Fruit fly (Drosophila melanogaster): ENCODE measurements around the gene CG14658.
A peak's percentile ranks its signal among the peaks of the same experiment; 100 is the strongest.

Gene CG14658

DNA sequence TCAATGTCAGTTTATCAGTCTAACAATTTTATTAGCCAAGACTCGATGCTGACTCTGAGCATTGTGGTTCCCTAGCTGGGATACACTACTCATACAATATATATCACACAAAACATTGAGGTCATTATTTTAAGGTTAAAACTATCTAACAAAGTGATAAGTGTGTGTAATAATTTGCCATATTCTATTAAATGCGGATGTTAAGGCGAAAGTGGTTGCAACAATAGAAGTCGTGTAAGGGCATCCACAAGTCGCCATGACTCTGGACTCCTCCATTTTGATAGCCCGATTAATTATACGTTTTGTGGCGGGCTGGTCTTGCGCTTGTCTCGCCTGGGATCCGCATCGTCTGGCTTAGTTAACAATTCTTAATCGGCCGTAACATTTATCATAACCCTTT is 16.5 kb upstream of the CG14658 start (continued):
- TF ChIP-seq CG4854 (GFP tag; optimal IDR thresholded peaks at IDR 0.05): no peak
- no peak for TF ChIP-seq D19B (GFP tag; optimal IDR thresholded peaks at IDR 0.05)
- TF ChIP-seq HmgZ (tag; optimal IDR thresholded peaks at IDR 0.05): no peak
- no peak for TF ChIP-seq usp (GFP tag; optimal IDR thresholded peaks at IDR 0.05)
- TF ChIP-seq Aef1 (GFP tag; IDR thresholded peaks at IDR 0.05): no peak
- no peak for TF ChIP-seq dm (GFP tag; optimal IDR thresholded peaks at IDR 0.05)
- no peak for TF ChIP-seq emc (GFP tag; optimal IDR thresholded peaks at IDR 0.05)
- TF ChIP-seq ash1 (GFP tag; optimal IDR thresholded peaks at IDR 0.05): no peak
- TF ChIP-seq CG4424 (GFP tag; optimal IDR thresholded peaks at IDR 0.05): peak; percentile 52
- TF ChIP-seq Nf-YC (tag; optimal IDR thresholded peaks at IDR 0.05): no peak
- TF ChIP-seq Med (GFP tag): peak; percentile 83
- TF ChIP-seq abd-A (tag; optimal IDR thresholded peaks at IDR 0.05): peak; percentile 52
- no peak for TF ChIP-seq twi (tag; optimal IDR thresholded peaks at IDR 0.05)
- no peak for TF ChIP-seq shn (GFP tag; optimal IDR thresholded peaks at IDR 0.05)
- TF ChIP-seq NC2α (GFP tag; optimal IDR thresholded peaks at IDR 0.05): no peak
- peak; percentile 92 for TF ChIP-seq sens (GFP tag)
- no peak for TF ChIP-seq CG13894 (tag; optimal IDR thresholded peaks at IDR 0.05)
- TF ChIP-seq CG2875 (GFP tag; optimal IDR thresholded peaks at IDR 0.05): peak; percentile 37
- TF ChIP-seq fru (optimal IDR thresholded peaks at IDR 0.05): no peak
- TF ChIP-seq Sox100B (GFP tag; optimal IDR thresholded peaks at IDR 0.05): peak; percentile 15
- TF ChIP-seq chn (GFP tag; optimal IDR thresholded peaks at IDR 0.05): no peak
- TF ChIP-seq CG15514 (GFP tag; optimal IDR thresholded peaks at IDR 0.05): no peak
- TF ChIP-seq CG33213 (GFP tag; optimal IDR thresholded peaks at IDR 0.05): no peak
- no peak for TF ChIP-seq Gug (GFP tag; IDR thresholded peaks at IDR 0.05)
- no peak for TF ChIP-seq cas (GFP tag; IDR thresholded peaks at IDR 0.05)
- peak; percentile 82 for TF ChIP-seq Abd-B (GFP tag; optimal IDR thresholded peaks at IDR 0.05)
- TF ChIP-seq CG43689 (GFP tag; IDR thresholded peaks at IDR 0.05): no peak
- TF ChIP-seq gro (GFP tag; optimal IDR thresholded peaks at IDR 0.05): no peak
- no peak for TF ChIP-seq Fer3 (tag; optimal IDR thresholded peaks at IDR 0.05)
- TF ChIP-seq Sry-δ (GFP tag; optimal IDR thresholded peaks at IDR 0.05): no peak
- TF ChIP-seq CG6272 (GFP tag; IDR thresholded peaks at IDR 0.05): 0 out of 2 replicates have a peak, but pooled peaks have one; percentile 26
- TF ChIP-seq CG10366 (GFP tag; IDR thresholded peaks at IDR 0.05): peak; percentile 44; the same call in 1 of the 2 replicates
- TF ChIP-seq CG10654 (GFP tag; optimal IDR thresholded peaks at IDR 0.05): no peak
- TF ChIP-seq Spps (tag; optimal IDR thresholded peaks at IDR 0.05): peak; percentile 60
- TF ChIP-seq CG6654 (GFP tag; optimal IDR thresholded peaks at IDR 0.05): peak; percentile 2
- 0 out of 2 replicates have a peak, but pooled peaks have one; percentile 4 for TF ChIP-seq Awh (GFP tag; IDR thresholded peaks at IDR 0.05)
- no peak for TF ChIP-seq MBD-R2 (GFP tag; IDR thresholded peaks at IDR 0.05)
- no peak for TF ChIP-seq sd (tag; optimal IDR thresholded peaks at IDR 0.05)
- peak; percentile 53 for TF ChIP-seq CoRest (tag; optimal IDR thresholded peaks at IDR 0.05)
- no peak for TF ChIP-seq gfzf (GFP tag; optimal IDR thresholded peaks at IDR 0.05)
- no peak for TF ChIP-seq CTCF (GFP tag; optimal IDR thresholded peaks at IDR 0.05)
- TF ChIP-seq Taf1 (GFP tag; IDR thresholded peaks at IDR 0.05): no peak
- TF ChIP-seq repo (GFP tag; optimal IDR thresholded peaks at IDR 0.05): no peak
- peak; percentile 26 for TF ChIP-seq HHEX (GFP tag; optimal IDR thresholded peaks at IDR 0.05)
- no peak for TF ChIP-seq CG4617 (GFP tag; optimal IDR thresholded peaks at IDR 0.05; ENCODE audit: borderline replicate concordance)
- peak; percentile 23 for TF ChIP-seq lilli (GFP tag; optimal IDR thresholded peaks at IDR 0.05)
- TF ChIP-seq CG14710 (tag; optimal IDR thresholded peaks at IDR 0.05): peak; percentile 64
- TF ChIP-seq CG31224 (GFP tag; IDR thresholded peaks at IDR 0.05): no peak
- TF ChIP-seq kah (GFP tag; optimal IDR thresholded peaks at IDR 0.05): no peak
- TF ChIP-seq Stat92E (GFP tag; optimal IDR thresholded peaks at IDR 0.05): peak in 1 of 3 experiments; percentile 27
- peak in 1 of 2 experiments; percentile 2 for TF ChIP-seq Hr78 (GFP tag; optimal IDR thresholded peaks at IDR 0.05)
- no peak for TF ChIP-seq prd (optimal IDR thresholded peaks at IDR 0.05)
- peak; percentile 67; the same call in 2 of the 3 replicates for TF ChIP-seq prd (GFP tag; IDR thresholded peaks at IDR 0.05)

Measured in whole organism, embryonic.